Worm (Caenorhabditis elegans) whole organism, L4 larva: ENCODE data around the gene Y23B4A.1.
A peak's percentile ranks its signal among the peaks of the same experiment; 100 is the strongest.

Experiments used
- R02D3.7 ChIP-seq: fragments of 150-350 bp; sonication (generic microtip); optimal IDR thresholded peaks from 3 replicates; lab custom pipeline; 2014; ENCODE audit warnings: missing biosample characterization, missing genetic modification characterization
- arid-1 ChIP-seq: fragments of 200-800 bp; sonication (Bioruptor generic); conservative IDR thresholded peaks from 2 replicates; pipeline ENCODE4 v1.3.6; 2022; ENCODE audit warnings: missing genetic modification reagents, missing genetic modification characterization, missing compliant biosample characterization
- dmd-6 ChIP-seq: fragments of 200-800 bp; sonication (Bioruptor generic); IDR thresholded peaks from 2 replicates; pipeline ENCODE4 v1.3.6; 2022; ENCODE audit warnings: missing genetic modification reagents, missing genetic modification characterization, missing compliant biosample characterization
- mep-1 ChIP-seq: fragments of 150-350 bp; sonication (generic microtip); optimal IDR thresholded peaks from 3 replicates; lab custom pipeline; 2014; ENCODE audit warnings: missing biosample characterization, missing genetic modification characterization
- nhr-237 ChIP-seq: sonication (generic microtip); optimal IDR thresholded peaks from 2 replicates; lab custom pipeline; 2017; ENCODE audit warnings: missing biosample characterization, missing genetic modification characterization
- snpc-4 ChIP-seq: fragments of 150-350 bp; optimal IDR thresholded peaks from 2 replicates; lab custom pipeline; 2014; ENCODE audit warnings: missing biosample characterization, missing genetic modification characterization

DNA sequence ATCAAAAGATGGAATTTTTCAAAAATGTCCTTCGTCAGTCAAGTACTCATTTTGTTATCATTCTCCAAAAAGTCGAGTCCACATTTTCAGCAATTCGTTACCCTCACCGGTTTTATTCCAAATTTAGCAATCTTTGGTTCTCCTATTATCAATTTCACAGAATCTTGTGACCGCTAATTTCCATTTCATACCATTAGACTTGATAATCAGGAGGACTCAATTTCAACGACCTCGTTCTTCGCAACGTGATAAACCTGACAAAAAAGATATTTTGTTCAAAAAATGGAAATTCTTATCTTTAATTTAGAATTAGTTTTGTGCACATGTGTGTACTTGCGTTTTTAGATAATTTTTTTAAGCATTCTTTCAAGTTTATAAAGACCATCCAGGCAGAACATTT, 45.4 kb upstream of the Y23B4A.1 start:
- TF ChIP-seq nhr-237 (no peak), mep-1 (tag; lab: Kevin White, UChicago) (no peak), snpc-4 (tag; lab: Kevin White, UChicago) (no peak), dmd-6 (GFP tag; lab: Robert Waterston, UW) (peak; percentile 74), R02D3.7 (tag; lab: Kevin White, UChicago) (no peak), arid-1 (no peak)
